Fruit fly (Drosophila melanogaster) whole organism, embryonic: ENCODE data around the gene CG43346.

ENCODE experiments used
- Atf-2 ChIP-seq: fragments of 200-800 bp; sonication (Bioruptor generic); optimal IDR thresholded peaks from 2 replicates; lab custom pipeline; 2016; ENCODE audit warnings: missing biosample characterization, missing genetic modification characterization
- Atf3 ChIP-seq: fragments of 200-800 bp; sonication (Bioruptor generic); optimal IDR thresholded peaks from 3 replicates; lab custom pipeline; 2016; ENCODE audit warnings: missing biosample characterization, missing genetic modification characterization
- CG10431 ChIP-seq: fragments of 200-800 bp; sonication (Bioruptor generic); optimal IDR thresholded peaks from 3 replicates; lab custom pipeline; 2018; ENCODE audit warnings: missing biosample characterization, mild to moderate bottlenecking, missing genetic modification characterization
- CG11247 ChIP-seq: fragments of 200-800 bp; sonication (Bioruptor generic); IDR thresholded peaks from 2 replicates; pipeline ENCODE4 v1.3.6; 2022; ENCODE audit warnings: missing biosample characterization, missing genetic modification characterization
- CG11695 ChIP-seq: fragments of 200-800 bp; sonication (Bioruptor generic); IDR thresholded peaks from 3 replicates; pipeline ENCODE4 v1.3.6; 2022; ENCODE audit warnings: missing biosample characterization, missing genetic modification characterization
- CG11696 ChIP-seq: fragments of 200-800 bp; sonication (Bioruptor generic); IDR thresholded peaks from 2 replicates; pipeline ENCODE4 v1.3.6; 2022; ENCODE audit warnings: missing biosample characterization, missing genetic modification characterization
- CG12219 ChIP-seq: fragments of 200-800 bp; sonication (Bioruptor generic); optimal IDR thresholded peaks from 3 replicates; lab custom pipeline; 2018; ENCODE audit warnings: missing biosample characterization, mild to moderate bottlenecking, missing genetic modification characterization
- CG14667 ChIP-seq: fragments of 200-800 bp; sonication (Bioruptor generic); IDR thresholded peaks from 2 replicates; pipeline ENCODE4 v1.3.6; 2022; ENCODE audit warnings: missing biosample characterization, missing genetic modification characterization
- CG15514 ChIP-seq: fragments of 200-800 bp; sonication (Bioruptor generic); optimal IDR thresholded peaks from 3 replicates; lab custom pipeline; 2017; ENCODE audit warnings: missing biosample characterization, missing genetic modification characterization, mild to moderate bottlenecking, moderate library complexity, missing genetic modification reagents
- CG17568 ChIP-seq: fragments of 200-800 bp; sonication (Bioruptor generic); optimal IDR thresholded peaks from 2 replicates; lab custom pipeline; 2018; ENCODE audit warnings: missing biosample characterization, mild to moderate bottlenecking, missing genetic modification characterization, moderate library complexity
- CG18476 ChIP-seq: fragments of 200-800 bp; sonication (Bioruptor generic); optimal IDR thresholded peaks from 2 replicates; lab custom pipeline; 2016; ENCODE audit warnings: missing biosample characterization, mild to moderate bottlenecking, missing genetic modification characterization
- CG18599 ChIP-seq: fragments of 200-800 bp; sonication (Bioruptor generic); optimal IDR thresholded peaks from 3 replicates; lab custom pipeline; 2017; ENCODE audit warnings: missing biosample characterization, missing genetic modification characterization, mild to moderate bottlenecking, moderate library complexity, missing genetic modification reagents
- CG18764 ChIP-seq: fragments of 200-800 bp; sonication (Bioruptor generic); optimal IDR thresholded peaks from 3 replicates; lab custom pipeline; 2016; ENCODE audit warnings: missing biosample characterization, missing genetic modification characterization
- CG31441 ChIP-seq: fragments of 200-800 bp; sonication (Bioruptor generic); IDR thresholded peaks from 2 replicates; pipeline ENCODE4 v1.3.6; 2022; ENCODE audit warnings: missing biosample characterization, missing genetic modification characterization
- CG32772 ChIP-seq: fragments of 200-800 bp; sonication (Bioruptor generic); IDR thresholded peaks from 2 replicates; pipeline ENCODE4 v1.3.6; 2022; ENCODE audit warnings: missing biosample characterization, missing genetic modification characterization
- CG3726 ChIP-seq: fragments of 200-800 bp; sonication (Bioruptor generic); IDR thresholded peaks from 3 replicates; pipeline ENCODE4, ENCODE4 v1.3.6; 2022; ENCODE audit warnings: missing biosample characterization, missing genetic modification characterization
- CG7556 ChIP-seq: fragments of 200-800 bp; sonication (Bioruptor generic); optimal IDR thresholded peaks from 2 replicates; lab custom pipeline; 2017; ENCODE audit warnings: missing biosample characterization, mild to moderate bottlenecking, missing genetic modification characterization
- CG7928 ChIP-seq: fragments of 200-800 bp; sonication (Bioruptor generic); optimal IDR thresholded peaks from 2 replicates; lab custom pipeline; 2017; ENCODE audit warnings: missing biosample characterization, mild to moderate bottlenecking, missing genetic modification characterization
- CG8281 ChIP-seq: fragments of 200-800 bp; sonication (Bioruptor generic); optimal IDR thresholded peaks from 2 replicates; lab custom pipeline; 2018; ENCODE audit warnings: missing biosample characterization, mild to moderate bottlenecking, missing genetic modification characterization, moderate library complexity
- CG9215 ChIP-seq: fragments of 200-800 bp; sonication (Bioruptor generic); IDR thresholded peaks from 2 replicates; pipeline ENCODE4 v1.3.6; 2022; ENCODE audit warnings: missing biosample characterization, missing genetic modification characterization
- CHES-1-like ChIP-seq: fragments of 200-800 bp; sonication (Bioruptor generic); optimal IDR thresholded peaks from 2 replicates; lab custom pipeline; 2016; ENCODE audit warnings: missing biosample characterization, missing genetic modification characterization
- CoRest ChIP-seq: fragments of 200-800 bp; sonication (Bioruptor generic); optimal IDR thresholded peaks from 3 replicates; lab custom pipeline; 2018; ENCODE audit warnings: missing biosample characterization, mild to moderate bottlenecking, missing genetic modification characterization, moderate library complexity
- Dip2 ChIP-seq: fragments of 200-800 bp; sonication (Bioruptor generic); IDR thresholded peaks from 2 replicates; pipeline ENCODE4 v1.3.6; 2022; ENCODE audit warnings: missing biosample characterization, missing genetic modification characterization
- E2f1 ChIP-seq: fragments of 200-800 bp; sonication (Bioruptor generic); IDR thresholded peaks from 2 replicates; pipeline ENCODE4 v1.3.6; 2022; ENCODE audit warnings: missing biosample characterization, missing genetic modification characterization
- Fer1 ChIP-seq: fragments of 200-800 bp; sonication (Bioruptor generic); optimal IDR thresholded peaks from 2 replicates; lab custom pipeline; 2017; ENCODE audit warnings: missing biosample characterization, mild to moderate bottlenecking, missing genetic modification characterization
- Fer2 ChIP-seq: fragments of 200-800 bp; sonication (Bioruptor generic); optimal IDR thresholded peaks from 2 replicates; lab custom pipeline; 2018; ENCODE audit warnings: missing biosample characterization, mild to moderate bottlenecking, missing genetic modification characterization, moderate library complexity
- Fer3 ChIP-seq: fragments of 200-800 bp; sonication (Bioruptor generic); optimal IDR thresholded peaks from 2 replicates; lab custom pipeline; 2018; ENCODE audit warnings: missing biosample characterization, mild to moderate bottlenecking, missing genetic modification characterization, moderate library complexity
- Hr39 ChIP-seq: fragments of >200 bp; optimal IDR thresholded peaks from 2 replicates; lab custom pipeline; 2017
- Max ChIP-seq: fragments of 200-800 bp; sonication (Bioruptor generic); optimal IDR thresholded peaks from 2 replicates; lab custom pipeline; 2016; ENCODE audit warnings: missing biosample characterization, mild to moderate bottlenecking, missing genetic modification characterization
- Meics ChIP-seq: fragments of 200-800 bp; sonication (Bioruptor generic); optimal IDR thresholded peaks from 2 replicates; lab custom pipeline; 2017; ENCODE audit warnings: missing biosample characterization, mild to moderate bottlenecking, missing genetic modification characterization
- Mrtf ChIP-seq: fragments of 200-800 bp; sonication (Bioruptor generic); IDR thresholded peaks from 3 replicates; pipeline ENCODE4 v1.3.6; 2022; ENCODE audit warnings: missing biosample characterization, missing genetic modification characterization
- Ptx1 ChIP-seq: fragments of 200-800 bp; sonication (Bioruptor generic); IDR thresholded peaks from 2 replicates; pipeline ENCODE4 v1.3.6; 2022; ENCODE audit warnings: missing biosample characterization, missing genetic modification characterization
- Rfx ChIP-seq: fragments of 200-800 bp; sonication (Bioruptor generic); IDR thresholded peaks from 2 replicates; pipeline ENCODE4 v1.3.6; 2022; ENCODE audit warnings: missing biosample characterization, missing genetic modification characterization
- Rx ChIP-seq: fragments of 200-800 bp; sonication (Bioruptor generic); IDR thresholded peaks from 2 replicates; pipeline ENCODE4 v1.3.6; 2022; ENCODE audit warnings: missing biosample characterization, missing genetic modification characterization
- aop ChIP-seq: fragments of 200-800 bp; sonication (Bioruptor generic); IDR thresholded peaks from 2 replicates; pipeline ENCODE4 v1.3.6; 2022; ENCODE audit warnings: missing biosample characterization, missing genetic modification characterization
- bcd ChIP-seq: fragments of 200-800 bp; sonication (Bioruptor generic); optimal IDR thresholded peaks from 2 replicates; lab custom pipeline; 2017; ENCODE audit warnings: missing biosample characterization, mild to moderate bottlenecking, missing genetic modification characterization
- ci ChIP-seq: fragments of 200-800 bp; sonication (Bioruptor generic); IDR thresholded peaks from 3 replicates; pipeline ENCODE4 v1.3.6; 2022; ENCODE audit warnings: missing biosample characterization, missing genetic modification characterization
- da ChIP-seq: fragments of 200-800 bp; sonication (Bioruptor generic); optimal IDR thresholded peaks from 2 replicates; lab custom pipeline; 2016; ENCODE audit warnings: missing biosample characterization, missing genetic modification characterization
- emc ChIP-seq: fragments of 200-800 bp; sonication (Bioruptor generic); optimal IDR thresholded peaks from 2 replicates; lab custom pipeline; 2016; ENCODE audit warnings: missing biosample characterization, missing genetic modification characterization
- grn ChIP-seq: fragments of 200-800 bp; sonication (Bioruptor generic); optimal IDR thresholded peaks from 3 replicates; lab custom pipeline; 2017; ENCODE audit warnings: missing biosample characterization, missing genetic modification characterization
- gro ChIP-seq: fragments of 200-800 bp; sonication (Bioruptor generic); optimal IDR thresholded peaks from 2 replicates; lab custom pipeline; 2016; ENCODE audit warnings: missing biosample characterization, missing genetic modification characterization
- her ChIP-seq: fragments of 200-800 bp; sonication (Bioruptor generic); optimal IDR thresholded peaks from 2 replicates; lab custom pipeline; 2016; ENCODE audit warnings: missing biosample characterization, missing genetic modification characterization
- hkb ChIP-seq, 2 experiments: fragments of 200-800 bp in 1 of 2; fragments of >200 bp in 1 of 2; sonication (Bioruptor generic) in 1 of 2; IDR thresholded peaks in 1 of 2; optimal IDR thresholded peaks in 1 of 2; 2 replicates each; pipeline versions ENCODE4 v1.3.6 to Lab custom; 2017 to 2022; ENCODE audit warnings: missing biosample characterization in 1 of 2, missing genetic modification characterization in 1 of 2
- lab ChIP-seq: fragments of 200-800 bp; sonication (Bioruptor generic); optimal IDR thresholded peaks from 3 replicates; lab custom pipeline; 2017; ENCODE audit warnings: missing biosample characterization, missing genetic modification characterization, mild to moderate bottlenecking, moderate library complexity, missing genetic modification reagents
- lov ChIP-seq, 2 experiments: fragments of 200-800 bp in 1 of 2; fragments of >200 bp in 1 of 2; sonication (Bioruptor generic) in 1 of 2; IDR thresholded peaks in 1 of 2; optimal IDR thresholded peaks in 1 of 2; 2 replicates in 1 of 2; 3 replicates in 1 of 2; pipeline versions ENCODE4 v1.3.6 to Lab custom; 2017 to 2022; ENCODE audit warnings: missing biosample characterization in 1 of 2, missing genetic modification characterization in 1 of 2
- nmo ChIP-seq: fragments of 200-800 bp; sonication (Bioruptor generic); optimal IDR thresholded peaks from 2 replicates; lab custom pipeline; 2018; ENCODE audit warnings: missing biosample characterization, mild to moderate bottlenecking, missing genetic modification characterization, moderate library complexity
- onecut ChIP-seq: fragments of 200-800 bp; sonication (Bioruptor generic); IDR thresholded peaks from 2 replicates; pipeline ENCODE4 v1.3.6; 2022; ENCODE audit warnings: missing biosample characterization, missing genetic modification characterization
- sug ChIP-seq: fragments of 200-800 bp; optimal IDR thresholded peaks from 2 replicates; lab custom pipeline; 2019; ENCODE audit warnings: missing biosample characterization, mild to moderate bottlenecking, missing genetic modification characterization, moderate library complexity
- tap ChIP-seq: fragments of 200-800 bp; optimal IDR thresholded peaks from 3 replicates; lab custom pipeline; 2019; ENCODE audit warnings: missing biosample characterization, mild to moderate bottlenecking, missing genetic modification characterization, moderate library complexity
- unpg ChIP-seq: fragments of 200-800 bp; sonication (Bioruptor generic); optimal IDR thresholded peaks from 3 replicates; lab custom pipeline; 2018; ENCODE audit warnings: missing biosample characterization, mild to moderate bottlenecking, missing genetic modification characterization, moderate library complexity
- zen2 ChIP-seq: fragments of 200-800 bp; sonication (Bioruptor generic); IDR thresholded peaks from 3 replicates; pipeline ENCODE4 v1.3.6; 2022; ENCODE audit warnings: missing biosample characterization, missing genetic modification characterization; ENCODE audit not compliant: partially characterized antibody

The CG43346 gene

dm6 chr2L:21196511-21196910, 28.1 kb upstream of the CG43346 start (continued):
- TF ChIP-seq gro (GFP tag; lab: Kevin White, UChicago), result no peak
- no peak for TF ChIP-seq E2f1 (GFP tag; lab: Robert Waterston, UW)
- TF ChIP-seq Fer3, result peak; percentile 20
- TF ChIP-seq sug (tag; lab: Kevin White, UChicago), result no peak
- TF ChIP-seq CG18476, result no peak
- no peak for TF ChIP-seq CHES-1-like (GFP tag; lab: Kevin White, UChicago)
- peak; percentile 20 for TF ChIP-seq nmo (GFP tag; lab: Kevin White, UChicago)
- TF ChIP-seq Meics (GFP tag; lab: Kevin White, UChicago), result peak; percentile 44
- no peak for TF ChIP-seq CG8281
- no peak for TF ChIP-seq hkb (optimal IDR thresholded peaks at IDR 0.05; lab: Kevin White, UChicago)
- TF ChIP-seq hkb (GFP tag; IDR thresholded peaks at IDR 0.05; lab: Robert Waterston, UW), result no peak
- TF ChIP-seq Rx (GFP tag; lab: Robert Waterston, UW), result no peak
- TF ChIP-seq CG7556 (GFP tag; lab: Kevin White, UChicago), result peak; percentile 11
- TF ChIP-seq zen2 (GFP tag; lab: Robert Waterston, UW), result no peak
- no peak for TF ChIP-seq lov (optimal IDR thresholded peaks at IDR 0.05; lab: Kevin White, UChicago)
- TF ChIP-seq lov (GFP tag; IDR thresholded peaks at IDR 0.05; lab: Robert Waterston, UW), result no peak
- TF ChIP-seq CG3726 (GFP tag; lab: Robert Waterston, UW), result no peak
- no peak for TF ChIP-seq CG11247 (GFP tag; lab: Robert Waterston, UW)
- no peak for TF ChIP-seq ci
- no peak for TF ChIP-seq CG12219 (GFP tag; lab: Kevin White, UChicago)
- TF ChIP-seq grn (GFP tag; lab: Kevin White, UChicago), result no peak
- no peak for TF ChIP-seq tap
- TF ChIP-seq Fer2 (tag; lab: Kevin White, UChicago), result no peak
- TF ChIP-seq her (GFP tag; lab: Kevin White, UChicago), result no peak
- TF ChIP-seq Max (GFP tag; lab: Kevin White, UChicago), result no peak
- no peak for TF ChIP-seq Atf-2
- no peak for TF ChIP-seq CG15514
- TF ChIP-seq Mrtf (GFP tag; lab: Robert Waterston, UW), result no peak
- no peak for TF ChIP-seq CG11695 (GFP tag; lab: Robert Waterston, UW)
- no peak for TF ChIP-seq CG11696 (GFP tag; lab: Robert Waterston, UW)
- TF ChIP-seq CG14667 (GFP tag; lab: Robert Waterston, UW), result no peak
- TF ChIP-seq CG18764 (GFP tag; lab: Kevin White, UChicago), result no peak
- no peak for TF ChIP-seq da (GFP tag; lab: Kevin White, UChicago)
- no peak for TF ChIP-seq aop (GFP tag; lab: Robert Waterston, UW)
- TF ChIP-seq onecut (GFP tag; lab: Robert Waterston, UW), result no peak
- TF ChIP-seq Hr39, result no peak
- TF ChIP-seq Atf3 (GFP tag; lab: Kevin White, UChicago), result no peak
- 0 out of 2 replicates have a peak, but pooled peaks have one; percentile 14 for TF ChIP-seq Rfx (GFP tag; lab: Robert Waterston, UW)
- TF ChIP-seq Ptx1 (GFP tag; lab: Robert Waterston, UW), result 0 out of 2 replicates have a peak, but pooled peaks have one; percentile 15
- TF ChIP-seq lab, result peak; percentile 10
- peak; percentile 1 for TF ChIP-seq unpg (GFP tag; lab: Kevin White, UChicago)
- TF ChIP-seq CG32772 (GFP tag; lab: Robert Waterston, UW), result no peak
- TF ChIP-seq CoRest (tag; lab: Kevin White, UChicago), result peak; percentile 27
- 0 out of 2 replicates have a peak, but pooled peaks have one; percentile 33 for TF ChIP-seq CG31441 (GFP tag; lab: Robert Waterston, UW)
- TF ChIP-seq emc (GFP tag; lab: Kevin White, UChicago), result no peak
- no peak for TF ChIP-seq CG10431
- no peak for TF ChIP-seq Dip2 (GFP tag; lab: Robert Waterston, UW)
- TF ChIP-seq CG7928, result no peak
- no peak for TF ChIP-seq CG17568
- TF ChIP-seq Fer1, result peak; percentile 10
- no peak for TF ChIP-seq CG9215
- TF ChIP-seq bcd (GFP tag; lab: Kevin White, UChicago), result peak; percentile 36
- peak; percentile 45 for TF ChIP-seq CG18599
